Fruit fly (Drosophila melanogaster) whole organism, embryonic: Measurements from ENCODE around the gene CG12594.

Experiments used
- ATbp ChIP-seq: fragments of 200-800 bp; sonication (Bioruptor generic); optimal IDR thresholded peaks from 2 replicates; lab custom pipeline; 2017; ENCODE audit warnings: missing biosample characterization, mild to moderate bottlenecking, missing genetic modification characterization, missing genetic modification reagents
- CG10431 ChIP-seq: fragments of 200-800 bp; sonication (Bioruptor generic); optimal IDR thresholded peaks from 3 replicates; lab custom pipeline; 2018; ENCODE audit warnings: missing biosample characterization, mild to moderate bottlenecking, missing genetic modification characterization
- CG13287 ChIP-seq: fragments of 200-800 bp; sonication (Bioruptor generic); IDR thresholded peaks from 2 replicates; pipeline ENCODE4 v1.3.6; 2022; ENCODE audit warnings: missing biosample characterization, missing genetic modification characterization; ENCODE audit not compliant: partially characterized antibody
- CG13894 ChIP-seq: fragments of 200-800 bp; sonication (Bioruptor generic); optimal IDR thresholded peaks from 3 replicates; lab custom pipeline; 2018; ENCODE audit warnings: missing biosample characterization, mild to moderate bottlenecking, missing genetic modification characterization, moderate library complexity
- CG15514 ChIP-seq: fragments of 200-800 bp; sonication (Bioruptor generic); optimal IDR thresholded peaks from 3 replicates; lab custom pipeline; 2017; ENCODE audit warnings: missing biosample characterization, missing genetic modification characterization, mild to moderate bottlenecking, moderate library complexity, missing genetic modification reagents
- CG16815 ChIP-seq: fragments of 200-800 bp; sonication (Bioruptor generic); optimal IDR thresholded peaks from 3 replicates; lab custom pipeline; 2017; ENCODE audit warnings: missing biosample characterization, mild to moderate bottlenecking, missing genetic modification characterization
- CG2199 ChIP-seq: fragments of 200-800 bp; sonication (Bioruptor generic); IDR thresholded peaks from 3 replicates; pipeline ENCODE4 v1.3.6; 2022; ENCODE audit warnings: missing biosample characterization, missing genetic modification characterization
- CG32767 ChIP-seq: fragments of 200-800 bp; sonication (Bioruptor generic); IDR thresholded peaks from 2 replicates; pipeline ENCODE4 v1.3.6; 2022; ENCODE audit warnings: missing biosample characterization, missing genetic modification characterization
- CG4820 ChIP-seq: fragments of 200-800 bp; sonication (Bioruptor generic); optimal IDR thresholded peaks from 3 replicates; lab custom pipeline; 2016; ENCODE audit warnings: missing biosample characterization, missing genetic modification characterization
- CG5245 ChIP-seq: fragments of 200-800 bp; sonication (Bioruptor generic); optimal IDR thresholded peaks from 3 replicates; lab custom pipeline; 2016; ENCODE audit warnings: missing biosample characterization, missing genetic modification characterization
- CG6254 ChIP-seq: fragments of 200-800 bp; sonication (Bioruptor generic); optimal IDR thresholded peaks from 3 replicates; lab custom pipeline; 2017; ENCODE audit warnings: mild to moderate bottlenecking, missing biosample characterization, missing genetic modification reagents, missing genetic modification characterization
- CG6654 ChIP-seq: fragments of 200-800 bp; sonication (Bioruptor generic); optimal IDR thresholded peaks from 2 replicates; lab custom pipeline; 2017; ENCODE audit warnings: missing biosample characterization, mild to moderate bottlenecking, missing genetic modification characterization
- CG6689 ChIP-seq: fragments of 200-800 bp; sonication (Bioruptor generic); IDR thresholded peaks from 2 replicates; pipeline ENCODE4 v1.3.6; 2022; ENCODE audit warnings: missing biosample characterization, missing genetic modification characterization
- CG7987 ChIP-seq: fragments of 200-800 bp; sonication (Bioruptor generic); optimal IDR thresholded peaks from 2 replicates; lab custom pipeline; 2018; ENCODE audit warnings: missing biosample characterization, mild to moderate bottlenecking, missing genetic modification characterization, moderate library complexity
- Camta ChIP-seq: fragments of 200-800 bp; sonication (Bioruptor generic); optimal IDR thresholded peaks from 2 replicates; lab custom pipeline; 2016; ENCODE audit warnings: missing biosample characterization, missing genetic modification characterization
- CoRest ChIP-seq: fragments of 200-800 bp; sonication (Bioruptor generic); optimal IDR thresholded peaks from 3 replicates; lab custom pipeline; 2018; ENCODE audit warnings: missing biosample characterization, mild to moderate bottlenecking, missing genetic modification characterization, moderate library complexity
- D19B ChIP-seq: fragments of 200-800 bp; sonication (Bioruptor generic); optimal IDR thresholded peaks from 2 replicates; lab custom pipeline; 2017; ENCODE audit warnings: missing biosample characterization, mild to moderate bottlenecking, missing genetic modification characterization
- Deaf1 ChIP-seq: fragments of 200-800 bp; optimal IDR thresholded peaks from 3 replicates; lab custom pipeline; 2019; ENCODE audit warnings: missing biosample characterization, mild to moderate bottlenecking, missing genetic modification characterization, moderate library complexity
- Dfd ChIP-seq, 2 experiments: fragments of >200 bp; optimal IDR thresholded peaks; 2 replicates each; lab custom pipeline; 2017; ENCODE audit warnings: missing biosample characterization in 2 of 2, missing genetic modification characterization in 2 of 2
- Hsf ChIP-seq: fragments of 200-800 bp; sonication (Bioruptor generic); optimal IDR thresholded peaks from 3 replicates; lab custom pipeline; 2016; ENCODE audit warnings: missing biosample characterization, missing genetic modification characterization
- MTF-1 ChIP-seq: fragments of 200-800 bp; sonication (Bioruptor generic); optimal IDR thresholded peaks from 2 replicates; lab custom pipeline; 2018; ENCODE audit warnings: missing biosample characterization, mild to moderate bottlenecking, missing genetic modification characterization, borderline replicate concordance
- Mad ChIP-seq: fragments of 200-800 bp; sonication (Bioruptor generic); optimal IDR thresholded peaks from 2 replicates; lab custom pipeline; 2016; ENCODE audit warnings: missing biosample characterization, missing genetic modification characterization
- Med ChIP-seq: fragments of 200-800 bp; sonication (Bioruptor generic); peaks from one replicate; lab custom pipeline; 2016; ENCODE audit warnings: missing biosample characterization, missing genetic modification characterization, mild to moderate bottlenecking, inconsistent platforms, moderate library complexity
- Scr ChIP-seq: fragments of 200-800 bp; sonication (Bioruptor generic); IDR thresholded peaks from 2 replicates; pipeline ENCODE4 v1.3.6; 2022; ENCODE audit warnings: missing biosample characterization, missing genetic modification characterization; ENCODE audit not compliant: partially characterized antibody
- Side ChIP-seq: fragments of 200-800 bp; sonication (Bioruptor generic); optimal IDR thresholded peaks from 2 replicates; lab custom pipeline; 2016; ENCODE audit warnings: missing biosample characterization, missing genetic modification characterization
- Spps ChIP-seq: fragments of 200-800 bp; sonication (Bioruptor generic); optimal IDR thresholded peaks from 2 replicates; lab custom pipeline; 2018; ENCODE audit warnings: missing biosample characterization, mild to moderate bottlenecking, missing genetic modification characterization
- Taf1 ChIP-seq: fragments of 200-800 bp; sonication (Bioruptor generic); IDR thresholded peaks from 2 replicates; pipeline ENCODE4 v1.3.6; 2022; ENCODE audit warnings: missing biosample characterization, missing genetic modification characterization
- ab ChIP-seq: fragments of 200-800 bp; sonication (Bioruptor generic); optimal IDR thresholded peaks from 2 replicates; lab custom pipeline; 2016; ENCODE audit warnings: missing biosample characterization, missing genetic modification characterization
- abd-A ChIP-seq: fragments of 200-800 bp; sonication (Bioruptor generic); optimal IDR thresholded peaks from 3 replicates; lab custom pipeline; 2019; ENCODE audit warnings: missing biosample characterization, mild to moderate bottlenecking, missing genetic modification characterization, moderate library complexity
- ap ChIP-seq: fragments of 200-800 bp; sonication (Bioruptor generic); IDR thresholded peaks from 2 replicates; pipeline ENCODE4 v1.3.6; 2022; ENCODE audit warnings: missing biosample characterization, missing genetic modification characterization
- ase ChIP-seq: fragments of 200-800 bp; sonication (Bioruptor generic); IDR thresholded peaks from 3 replicates; pipeline ENCODE4 v1.3.6; 2022; ENCODE audit warnings: missing biosample characterization, missing genetic modification characterization
- ash1 ChIP-seq: fragments of 200-800 bp; sonication (Bioruptor generic); optimal IDR thresholded peaks from 2 replicates; lab custom pipeline; 2018; ENCODE audit warnings: missing biosample characterization, mild to moderate bottlenecking, missing genetic modification characterization
- grau ChIP-seq: fragments of 200-800 bp; optimal IDR thresholded peaks from 3 replicates; lab custom pipeline; 2019; ENCODE audit warnings: missing biosample characterization, mild to moderate bottlenecking, missing genetic modification characterization, moderate library complexity
- jumu ChIP-seq: fragments of 200-800 bp; sonication (Bioruptor generic); optimal IDR thresholded peaks from 3 replicates; lab custom pipeline; 2016; ENCODE audit warnings: missing biosample characterization, missing genetic modification characterization
- pfk ChIP-seq: fragments of 200-800 bp; sonication (Bioruptor generic); optimal IDR thresholded peaks from 2 replicates; lab custom pipeline; 2018; ENCODE audit warnings: missing biosample characterization, mild to moderate bottlenecking, missing genetic modification characterization, moderate library complexity
- pros ChIP-seq: fragments of 200-800 bp; sonication (Bioruptor generic); optimal IDR thresholded peaks from 3 replicates; lab custom pipeline; 2019; ENCODE audit warnings: missing biosample characterization, mild to moderate bottlenecking, missing genetic modification characterization, moderate library complexity
- rib ChIP-seq: fragments of 200-800 bp; sonication (Bioruptor generic); IDR thresholded peaks from 2 replicates; pipeline ENCODE4 v1.3.6; 2022; ENCODE audit warnings: missing biosample characterization, missing genetic modification characterization
- sens ChIP-seq: fragments of 200-800 bp; sonication (Bioruptor generic); peaks from one replicate; lab custom pipeline; 2016; ENCODE audit warnings: missing biosample characterization, missing genetic modification characterization
- toy ChIP-seq: fragments of 200-800 bp; sonication (Bioruptor generic); IDR thresholded peaks from 2 replicates; pipeline ENCODE4 v1.3.6; 2022; ENCODE audit warnings: missing biosample characterization, missing genetic modification characterization

The CG12594 gene

dm6 chr3R:11770733-11771132, 49.2 kb downstream of the CG12594 start (continued):
- no peak for TF ChIP-seq pfk (GFP tag; lab: Kevin White, UChicago)
- TF ChIP-seq CG4820 = no peak
- no peak for TF ChIP-seq grau (tag; lab: Kevin White, UChicago)
- no peak for TF ChIP-seq ATbp (GFP tag; lab: Kevin White, UChicago)
- TF ChIP-seq ase = no peak
- TF ChIP-seq CG16815 = no peak
- peak; percentile 63 for TF ChIP-seq Med
- no peak for TF ChIP-seq CG5245
- no peak for TF ChIP-seq toy (GFP tag; lab: Robert Waterston, UW)
- no peak for TF ChIP-seq Dfd (GFP tag; optimal IDR thresholded peaks at IDR 0.05; lab: Kevin White, UChicago)
- peak; percentile 76 for TF ChIP-seq abd-A
- no peak for TF ChIP-seq pros (GFP tag; lab: Kevin White, UChicago)
- no peak for TF ChIP-seq CG13287
- no peak for TF ChIP-seq Side (GFP tag; lab: Kevin White, UChicago)
- no peak for TF ChIP-seq Taf1
- no peak for TF ChIP-seq CG2199 (GFP tag; lab: Robert Waterston, UW)
- no peak for TF ChIP-seq CG7987 (GFP tag; lab: Kevin White, UChicago)
- TF ChIP-seq MTF-1 = no peak
- no peak for TF ChIP-seq CoRest (tag; lab: Kevin White, UChicago)
- TF ChIP-seq Scr = no peak
- no peak for TF ChIP-seq CG6254
- TF ChIP-seq Spps (tag; lab: Kevin White, UChicago) = no peak
- no peak for TF ChIP-seq ash1 (GFP tag; lab: Kevin White, UChicago)
- no peak for TF ChIP-seq ab (GFP tag; lab: Kevin White, UChicago)
- TF ChIP-seq D19B = no peak
- TF ChIP-seq jumu (GFP tag; lab: Kevin White, UChicago) = no peak
- TF ChIP-seq sens (GFP tag; lab: Kevin White, UChicago) = peak; percentile 43
- TF ChIP-seq Mad (GFP tag; lab: Kevin White, UChicago) = no peak
- TF ChIP-seq Deaf1 (tag; lab: Kevin White, UChicago) = peak; percentile 69
- TF ChIP-seq rib (GFP tag; lab: Robert Waterston, UW) = no peak
- no peak for TF ChIP-seq CG10431 (GFP tag; lab: Kevin White, UChicago)

dm6 chr3R:11771492-11771891, 50.0 kb downstream of the CG12594 start:
- no peak for TF ChIP-seq CG6654 (GFP tag; lab: Kevin White, UChicago)
- peak; percentile 42 for TF ChIP-seq CG13894 (tag; lab: Kevin White, UChicago)
- no peak for TF ChIP-seq ap (GFP tag; lab: Robert Waterston, UW)
- TF ChIP-seq CG15514 (GFP tag; lab: Kevin White, UChicago) = peak; percentile 39
- TF ChIP-seq Med = peak; percentile 62
- peak; percentile 57 for TF ChIP-seq Deaf1 (tag; lab: Kevin White, UChicago)
- TF ChIP-seq CG32767 (GFP tag; lab: Robert Waterston, UW) = 0 out of 2 replicates have a peak, but pooled peaks have one; percentile 25
- TF ChIP-seq Camta (GFP tag; lab: Kevin White, UChicago) = no peak
- no peak for TF ChIP-seq Hsf (GFP tag; lab: Kevin White, UChicago)
- 0 out of 2 replicates have a peak, but pooled peaks have one; percentile 7 for TF ChIP-seq CG6689
